Fruit fly (Drosophila melanogaster) Kc167 (cell line): Measurements from ENCODE around the gene CG13078.

Experiments used
- Myc ChIP-seq: fragments of >200 bp; optimal IDR thresholded peaks from 2 replicates; lab custom pipeline; 2017; ENCODE audit warnings: missing external identifiers
- Sin3A ChIP-seq: fragments of >200 bp; optimal IDR thresholded peaks from 2 replicates; lab custom pipeline; 2018; ENCODE audit warnings: missing external identifiers
- h ChIP-seq: fragments of >200 bp; optimal IDR thresholded peaks from 3 replicates; lab custom pipeline; 2018; ENCODE audit warnings: missing external identifiers
- insv ChIP-seq: fragments of >200 bp; optimal IDR thresholded peaks from 3 replicates; lab custom pipeline; 2018; ENCODE audit warnings: missing external identifiers
- psq ChIP-seq: fragments of >200 bp; optimal IDR thresholded peaks from 2 replicates; lab custom pipeline; 2017; ENCODE audit warnings: missing external identifiers
- ttk ChIP-seq: sonication (Bioruptor generic); optimal IDR thresholded peaks from 2 replicates; lab custom pipeline; 2017; ENCODE audit warnings: missing external identifiers

DNA sequence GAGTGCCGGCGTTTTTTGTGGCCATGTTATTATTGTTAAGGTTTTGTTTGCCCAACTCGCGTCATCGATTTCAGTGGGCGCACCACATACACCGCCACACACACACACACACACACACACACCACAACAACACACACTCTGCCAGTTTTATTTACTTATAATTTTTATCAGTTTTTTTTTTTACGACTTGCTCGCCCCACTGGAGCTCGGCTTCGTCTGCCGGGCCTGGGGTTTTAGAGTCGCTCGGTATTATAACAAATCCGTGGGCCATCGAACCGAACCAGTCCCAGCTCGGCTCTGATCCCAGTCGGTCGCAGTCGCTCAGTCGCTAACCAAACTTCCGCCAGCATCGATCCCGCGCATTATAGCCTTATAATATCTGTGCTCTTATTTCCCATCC is 14.3 kb upstream of the CG13078 start:
- TF ChIP-seq psq (lab: Kevin White, UChicago) (no peak), h (lab: Kevin White, UChicago) (no peak), Myc (no peak), Sin3A (lab: Kevin White, UChicago) (no peak), ttk (lab: Kevin White, UChicago) (no peak), insv (no peak)
